Worm (Caenorhabditis elegans) whole organism, L4 larva: ENCODE results near the gene mrps-31.
A peak's percentile ranks its signal among the peaks of the same experiment; 100 is the strongest.

ENCODE experiments used
- D1046.2 ChIP-seq: fragments of 200-800 bp; sonication (Bioruptor generic); IDR thresholded peaks from 2 replicates; pipeline ENCODE4 v1.3.6; 2022; ENCODE audit warnings: missing genetic modification characterization, missing compliant biosample characterization
- T26A8.4 ChIP-seq: fragments of 200-800 bp; sonication (Bioruptor generic); IDR thresholded peaks from 2 replicates; pipeline ENCODE4 v1.3.6; 2022; ENCODE audit warnings: missing genetic modification characterization, missing compliant biosample characterization
- Y48G9A.11 ChIP-seq: fragments of 200-800 bp; sonication (Bioruptor generic); IDR thresholded peaks from 2 replicates; pipeline ENCODE4 v1.3.6; 2022; ENCODE audit warnings: missing genetic modification reagents, missing genetic modification characterization, missing compliant biosample characterization
- Y75B8A.6 ChIP-seq: fragments of 200-800 bp; sonication (Bioruptor generic); IDR thresholded peaks from 2 replicates; pipeline ENCODE4 v1.3.6; 2022; ENCODE audit warnings: missing genetic modification reagents, missing genetic modification characterization, missing compliant biosample characterization
- aha-1 ChIP-seq: fragments of 150-350 bp; peaks from one replicate; lab custom pipeline; 2014; ENCODE audit warnings: missing biosample characterization, missing genetic modification characterization
- ama-1 ChIP-seq: fragments of 150-350 bp; optimal IDR thresholded peaks from 2 replicates; lab custom pipeline; 2014; ENCODE audit warnings: inconsistent platforms, mixed read lengths
- ceh-28 ChIP-seq: fragments of 150-350 bp; optimal IDR thresholded peaks from 2 replicates; lab custom pipeline; 2014; ENCODE audit warnings: missing biosample characterization, missing genetic modification reagents, missing genetic modification characterization
- daf-12 ChIP-seq: fragments of 150-350 bp; optimal IDR thresholded peaks from 2 replicates; lab custom pipeline; 2014; ENCODE audit warnings: missing biosample characterization, missing genetic modification reagents, missing genetic modification characterization
- duxl-1 ChIP-seq: sonication (generic microtip); optimal IDR thresholded peaks from 2 replicates; lab custom pipeline; 2016; ENCODE audit warnings: mild to moderate bottlenecking, missing genetic modification characterization, moderate library complexity, missing compliant biosample characterization; ENCODE audit not compliant: poor library complexity
- hlh-11 ChIP-seq: fragments of 200-800 bp; sonication (Bioruptor generic); optimal IDR thresholded peaks from 2 replicates; lab custom pipeline; 2018; ENCODE audit warnings: mild to moderate bottlenecking, missing genetic modification characterization, missing compliant biosample characterization
- jun-1 ChIP-seq: fragments of 150-350 bp; optimal IDR thresholded peaks from 2 replicates; lab custom pipeline; 2014; ENCODE audit warnings: missing biosample characterization, missing genetic modification reagents, missing genetic modification characterization
- lsy-2 ChIP-seq, 2 experiments: fragments of 150-350 bp in 1 of 2; sonication (generic microtip) in 1 of 2; optimal IDR thresholded peaks; 2 replicates each; lab custom pipeline; 2014 to 2017; ENCODE audit warnings: missing biosample characterization in 2 of 2, missing genetic modification characterization in 2 of 2
- mdl-1 ChIP-seq, 2 experiments: fragments of 150-350 bp in 1 of 2; sonication (generic microtip) in 1 of 2; optimal IDR thresholded peaks; 2 replicates each; lab custom pipeline; 2014 to 2017; ENCODE audit warnings: missing biosample characterization in 2 of 2, missing genetic modification characterization in 2 of 2
- mdt-29 ChIP-seq: fragments of 200-800 bp; sonication (Bioruptor generic); IDR thresholded peaks from 2 replicates; pipeline ENCODE4 v1.3.6; 2022; ENCODE audit warnings: missing genetic modification reagents, missing genetic modification characterization, missing compliant biosample characterization
- mxl-2 ChIP-seq: fragments of 200-800 bp; sonication (Bioruptor generic); conservative IDR thresholded peaks from 2 replicates; pipeline ENCODE4 v1.3.6; 2022; ENCODE audit warnings: missing genetic modification reagents, missing genetic modification characterization, missing compliant biosample characterization
- mxl-3 ChIP-seq: fragments of 200-800 bp; sonication (Bioruptor generic); optimal IDR thresholded peaks from 2 replicates; lab custom pipeline; 2018; ENCODE audit warnings: mild to moderate bottlenecking, missing genetic modification characterization, missing compliant biosample characterization
- nhr-11 ChIP-seq: fragments of 150-350 bp; optimal IDR thresholded peaks from 2 replicates; lab custom pipeline; 2014; ENCODE audit warnings: missing biosample characterization, missing genetic modification characterization
- nhr-111 ChIP-seq: fragments of 200-800 bp; sonication (Bioruptor generic); optimal IDR thresholded peaks from 2 replicates; lab custom pipeline; 2018; ENCODE audit warnings: mild to moderate bottlenecking, missing genetic modification characterization, missing compliant biosample characterization
- nhr-42 ChIP-seq: fragments of 200-800 bp; sonication (Bioruptor generic); IDR thresholded peaks from 2 replicates; pipeline ENCODE4 v1.3.6; 2022; ENCODE audit warnings: missing genetic modification characterization, missing compliant biosample characterization
- nhr-48 ChIP-seq: sonication (generic microtip); optimal IDR thresholded peaks from 2 replicates; lab custom pipeline; 2016; ENCODE audit warnings: mild to moderate bottlenecking, missing genetic modification characterization, missing compliant biosample characterization
- php-3 ChIP-seq: fragments of 200-800 bp; sonication (Bioruptor generic); IDR thresholded peaks from 2 replicates; pipeline ENCODE4 v1.3.6; 2022; ENCODE audit warnings: missing genetic modification reagents, missing genetic modification characterization, missing compliant biosample characterization
- pqm-1 ChIP-seq: sonication (generic microtip); optimal IDR thresholded peaks from 2 replicates; lab custom pipeline; 2017; ENCODE audit warnings: missing biosample characterization, missing genetic modification characterization
- rbr-2 ChIP-seq: sonication (generic microtip); optimal IDR thresholded peaks from 2 replicates; lab custom pipeline; 2016; ENCODE audit warnings: missing genotype, missing genetic modification characterization, missing compliant biosample characterization
- sdz-12 ChIP-seq: fragments of 200-800 bp; sonication (Bioruptor generic); optimal IDR thresholded peaks from 2 replicates; lab custom pipeline; 2018; ENCODE audit warnings: mild to moderate bottlenecking, missing genetic modification characterization, missing compliant biosample characterization
- skn-1 ChIP-seq: fragments of 150-350 bp; optimal IDR thresholded peaks from 2 replicates; lab custom pipeline; 2014; ENCODE audit warnings: missing biosample characterization, missing genetic modification characterization
- spr-1 ChIP-seq: sonication (generic microtip); optimal IDR thresholded peaks from 2 replicates; lab custom pipeline; 2016; ENCODE audit warnings: mild to moderate bottlenecking, missing genetic modification characterization, missing compliant biosample characterization
- unc-62 ChIP-seq, 3 experiments: fragments of 150-350 bp in 1 of 3; sonication (generic microtip); optimal IDR thresholded peaks in 2 of 3; peaks in 1 of 3; 1 replicate in 1 of 3; 2 replicates in 2 of 3; lab custom pipeline; 2014 to 2017; ENCODE audit warnings: missing biosample characterization in 3 of 3, missing genetic modification characterization in 3 of 3, missing genetic modification reagents in 3 of 3, missing genotype in 1 of 3
- zag-1 ChIP-seq: fragments of 150-350 bp; optimal IDR thresholded peaks from 2 replicates; lab custom pipeline; 2014; ENCODE audit warnings: missing biosample characterization, missing genetic modification characterization

mrps-31 gene

ce11 chrIII:3601271-3601670 is 28.9 kb downstream of the mrps-31 start:
- peak; percentile 6 for TF ChIP-seq rbr-2 (tag; lab: Kevin White, UChicago)
- peak; percentile 46 for TF ChIP-seq nhr-11 (tag; lab: Kevin White, UChicago)
- peak; percentile 36 for TF ChIP-seq mxl-3
- peak in 1 of 2 experiments; percentile 1 for TF ChIP-seq mdl-1 (tag; optimal IDR thresholded peaks at IDR 0.05; lab: Kevin White, UChicago)
- no peak for TF ChIP-seq D1046.2 (GFP tag; lab: Robert Waterston, UW)
- no peak for TF ChIP-seq Y48G9A.11 (GFP tag; lab: Robert Waterston, UW)
- TF ChIP-seq mxl-2 (GFP tag; lab: Robert Waterston, UW): no peak
- TF ChIP-seq nhr-111 (GFP tag; lab: Kevin White, UChicago): no peak
- TF ChIP-seq hlh-11 (tag; lab: Kevin White, UChicago): peak; percentile 33

ce11 chrIII:3594681-3595080 is 35.5 kb downstream of the mrps-31 start:
- TF ChIP-seq spr-1 (tag; lab: Kevin White, UChicago) (no peak), Y75B8A.6 (GFP tag; lab: Robert Waterston, UW) (no peak), mxl-2 (GFP tag; lab: Robert Waterston, UW) (no peak), nhr-11 (tag; lab: Kevin White, UChicago) (no peak), skn-1 (tag; lab: Kevin White, UChicago) (no peak), lsy-2 (tag; optimal IDR thresholded peaks at IDR 0.05; lab: Kevin White, UChicago) (no peak)

- no peak for TF ChIP-seq T26A8.4 (GFP tag; lab: Robert Waterston, UW)
- peak in 1 of 2 experiments; percentile 31 for TF ChIP-seq unc-62 (GFP tag; optimal IDR thresholded peaks at IDR 0.05 in 1 of 2; lab: Kevin White, UChicago)
- TF ChIP-seq unc-62 (tag; optimal IDR thresholded peaks at IDR 0.05; lab: Kevin White, UChicago): no peak
Observed at ce11 chrIII:3590365-3590764, 39.8 kb downstream of the mrps-31 start, which contains the start of gene ptp-1. Gene ptp-1, plus strand, starts transcription at chrIII:3590722.

ce11 chrIII:3588183-3588582 is 42.0 kb downstream of the mrps-31 start:
- no peak for TF ChIP-seq sdz-12 (GFP tag; lab: Kevin White, UChicago)
- TF ChIP-seq ceh-28: no peak
- TF ChIP-seq nhr-48 (tag; lab: Kevin White, UChicago): no peak
- TF ChIP-seq nhr-42 (GFP tag; lab: Robert Waterston, UW): no peak
- TF ChIP-seq ama-1 (lab: Kevin White, UChicago): no peak
- TF ChIP-seq D1046.2 (GFP tag; lab: Robert Waterston, UW): no peak
- no peak for TF ChIP-seq rbr-2 (tag; lab: Kevin White, UChicago)
- TF ChIP-seq mdl-1 (tag; optimal IDR thresholded peaks at IDR 0.05; lab: Kevin White, UChicago): no peak

ce11 chrIII:3583341-3583740 is 46.8 kb downstream of the mrps-31 start:
- TF ChIP-seq hlh-11 (tag; lab: Kevin White, UChicago) (peak; percentile 20), D1046.2 (GFP tag; lab: Robert Waterston, UW) (no peak), php-3 (GFP tag; lab: Robert Waterston, UW) (no peak), duxl-1 (tag; lab: Kevin White, UChicago) (no peak), jun-1 (tag; lab: Kevin White, UChicago) (no peak), rbr-2 (tag; lab: Kevin White, UChicago) (no peak), zag-1 (no peak), aha-1 (tag; lab: Kevin White, UChicago) (peak; percentile 32), mdt-29 (GFP tag; lab: Robert Waterston, UW) (no peak)

ce11 chrIII:3581636-3582035 is 48.5 kb downstream of the mrps-31 start, which contains the start of gene C48D5.3:
Gene C48D5.3, minus strand, starts transcription at chrIII:3581736.
- no peak for TF ChIP-seq daf-12 (tag; lab: Kevin White, UChicago)
- peak; percentile 44 for TF ChIP-seq pqm-1 (tag; lab: Kevin White, UChicago)
